Worm (Caenorhabditis elegans): ENCODE data around the gene Y67H2A.10.

The Y67H2A.10 gene

ce11 chrIV:13314181-13314580, 24.9 kb upstream of the Y67H2A.10 start (continued):
- no peak for TF ChIP-seq rcor-1 (GFP tag; IDR thresholded peaks at IDR 0.05)
- TF ChIP-seq hrde-1 (tag; optimal IDR thresholded peaks at IDR 0.05; ENCODE audit: borderline replicate concordance), result no peak
- TF ChIP-seq lin-40 (tag; optimal IDR thresholded peaks at IDR 0.05), result peak; percentile 26
- no peak for TF ChIP-seq mel-28 (tag; optimal IDR thresholded peaks at IDR 0.05; ENCODE audit: borderline replicate concordance)
- no peak for TF ChIP-seq bed-1 (GFP tag; IDR thresholded peaks at IDR 0.05)
- no peak for TF ChIP-seq Y79H2A.3 (GFP tag; conservative IDR thresholded peaks at IDR 0.05)
- peak; percentile 8 for TF ChIP-seq F23B12.7 (tag; optimal IDR thresholded peaks at IDR 0.05; ENCODE audit: insufficient read depth)
- peak; percentile 46 for TF ChIP-seq chd-7 (tag; optimal IDR thresholded peaks at IDR 0.05)
- no peak for TF ChIP-seq madf-6 (GFP tag; IDR thresholded peaks at IDR 0.05)
- peak; percentile 91 for TF ChIP-seq pha-4 (tag; optimal IDR thresholded peaks at IDR 0.05)
- no peak for TF ChIP-seq ceh-79 (tag; optimal IDR thresholded peaks at IDR 0.05)
- peak; percentile 38 for TF ChIP-seq tbp1 (GFP tag; optimal IDR thresholded peaks at IDR 0.05)
- no peak for TF ChIP-seq nfya-1 (tag; optimal IDR thresholded peaks at IDR 0.05; ENCODE audit: borderline replicate concordance, insufficient read depth)
- no peak for TF ChIP-seq snpc-1.1 (tag; optimal IDR thresholded peaks at IDR 0.05; ENCODE audit: insufficient read depth)
- TF ChIP-seq madf-8 (GFP tag; conservative IDR thresholded peaks at IDR 0.05), result no peak
- peak; percentile 51; the same call in 1 of the 2 replicates for TF ChIP-seq B0336.3 (GFP tag; IDR thresholded peaks at IDR 0.05)
- peak; percentile 95 for TF ChIP-seq nhr-80 (tag; optimal IDR thresholded peaks at IDR 0.05)
- no peak for TF ChIP-seq Y95B8A.8 (GFP tag; IDR thresholded peaks at IDR 0.05)
- TF ChIP-seq egl-44 (GFP tag; IDR thresholded peaks at IDR 0.05), result 0 out of 2 replicates have a peak, but pooled peaks have one; percentile 39
- TF ChIP-seq ztf-26 (tag; optimal IDR thresholded peaks at IDR 0.05), result peak; percentile 3
- no peak for TF ChIP-seq F52B5.7 (tag; optimal IDR thresholded peaks at IDR 0.05)
- TF ChIP-seq madf-10 (tag; optimal IDR thresholded peaks at IDR 0.05), result peak; percentile 22
- peak; percentile 16 for TF ChIP-seq nhr-90 (tag; optimal IDR thresholded peaks at IDR 0.05)
- 0 out of 2 replicates have a peak, but pooled peaks have one; percentile 71 for TF ChIP-seq cebp-2 (GFP tag; IDR thresholded peaks at IDR 0.05)
- no peak for TF ChIP-seq Y53F4B.3 (GFP tag; IDR thresholded peaks at IDR 0.05)
- TF ChIP-seq C06A6.2 (GFP tag; conservative IDR thresholded peaks at IDR 0.05), result no peak
- no peak for TF ChIP-seq aptf-2 (GFP tag; conservative IDR thresholded peaks at IDR 0.05)
- TF ChIP-seq Y53G8AR.9 (GFP tag; conservative IDR thresholded peaks at IDR 0.05), result 0 out of 2 replicates have a peak, but pooled peaks have one; percentile 40
- no peak for TF ChIP-seq zfh-2 (GFP tag; conservative IDR thresholded peaks at IDR 0.05)
- TF ChIP-seq nfyb-1 (GFP tag; IDR thresholded peaks at IDR 0.05), result peak; percentile 74
- TF ChIP-seq athp-1 (tag; optimal IDR thresholded peaks at IDR 0.05), result no peak
- TF ChIP-seq unc-62 (GFP tag; optimal IDR thresholded peaks at IDR 0.05), result peak; percentile 44
- TF ChIP-seq xnd-1 (tag; optimal IDR thresholded peaks at IDR 0.05), result no peak
- TF ChIP-seq nfya-2 (GFP tag; IDR thresholded peaks at IDR 0.05), result no peak
- no peak for TF ChIP-seq madf-3 (GFP tag; IDR thresholded peaks at IDR 0.05)
- TF ChIP-seq atf-7 (tag; optimal IDR thresholded peaks at IDR 0.05), result peak; percentile 53
- TF ChIP-seq sea-2 (GFP tag; IDR thresholded peaks at IDR 0.05), result no peak
- peak; percentile 13; the same call in 1 of the 2 replicates for TF ChIP-seq hmg-1.2 (GFP tag; IDR thresholded peaks at IDR 0.05)
- TF ChIP-seq mxl-1 (tag; optimal IDR thresholded peaks at IDR 0.05), result no peak
- no peak for TF ChIP-seq F57A8.1 (GFP tag; optimal IDR thresholded peaks at IDR 0.05)
- no peak for TF ChIP-seq F33H1.4 (GFP tag; IDR thresholded peaks at IDR 0.05)
- TF ChIP-seq dox-1 (GFP tag; IDR thresholded peaks at IDR 0.05), result peak; percentile 59
- TF ChIP-seq ztf-22 (GFP tag; optimal IDR thresholded peaks at IDR 0.05), result peak; percentile 27

Data from whole organism, young adult.